Worm (Caenorhabditis elegans) whole organism, L3 larva: ENCODE measurements around the gene F55B11.2.
"Not testable (repeated sequence)": the region's sequence is repeated elsewhere in the genome, so short reads cannot be mapped to it uniquely, and the experiment has no call there.

ENCODE experiments used
- R02D3.7 ChIP-seq: fragments of 150-350 bp; optimal IDR thresholded peaks from 2 replicates; lab custom pipeline; 2014; ENCODE audit warnings: missing biosample characterization, missing genetic modification characterization
- ZK546.5 ChIP-seq: sonication (generic microtip); optimal IDR thresholded peaks from 2 replicates; lab custom pipeline; 2017; ENCODE audit warnings: missing biosample characterization, missing genetic modification characterization
- aly-2 ChIP-seq: fragments of 150-350 bp; optimal IDR thresholded peaks from 2 replicates; lab custom pipeline; 2014; ENCODE audit warnings: missing biosample characterization, missing genetic modification characterization
- ama-1 ChIP-seq: fragments of 150-350 bp; optimal IDR thresholded peaks from 2 replicates; lab custom pipeline; 2018
- ceh-28 ChIP-seq: fragments of 150-350 bp; optimal IDR thresholded peaks from 2 replicates; lab custom pipeline; 2014; ENCODE audit warnings: missing biosample characterization, missing genetic modification reagents, missing genetic modification characterization
- ceh-82 ChIP-seq: fragments of 150-350 bp; optimal IDR thresholded peaks from 2 replicates; lab custom pipeline; 2014; ENCODE audit warnings: missing biosample characterization, missing genetic modification characterization
- ceh-9 ChIP-seq: sonication (generic microtip); optimal IDR thresholded peaks from 2 replicates; lab custom pipeline; 2018; ENCODE audit warnings: missing biosample characterization, missing genetic modification characterization
- egl-27 ChIP-seq: sonication (generic microtip); optimal IDR thresholded peaks from 4 replicates; lab custom pipeline; 2017; ENCODE audit warnings: missing biosample characterization, missing genetic modification reagents, missing genetic modification characterization
- egl-5 ChIP-seq: fragments of 150-350 bp; optimal IDR thresholded peaks from 2 replicates; lab custom pipeline; 2017; ENCODE audit warnings: missing biosample characterization, missing genetic modification reagents, missing genetic modification characterization, inconsistent platforms
- elt-1 ChIP-seq: fragments of 150-350 bp; optimal IDR thresholded peaks from 2 replicates; lab custom pipeline; 2014; ENCODE audit warnings: missing biosample characterization, missing genetic modification characterization
- elt-2 ChIP-seq: sonication (generic microtip); optimal IDR thresholded peaks from 2 replicates; lab custom pipeline; 2016; ENCODE audit warnings: missing genetic modification reagents, mild to moderate bottlenecking, missing genetic modification characterization, missing compliant biosample characterization
- elt-3 ChIP-seq, 3 experiments: fragments of 150-350 bp in 1 of 3; sonication (generic microtip) in 2 of 3; optimal IDR thresholded peaks; 2 replicates in 2 of 3; 4 replicates in 1 of 3; lab custom pipeline; 2014 to 2017; ENCODE audit warnings: missing biosample characterization in 3 of 3, missing genetic modification characterization in 3 of 3
- eor-1 ChIP-seq, 2 experiments: fragments of 150-350 bp; optimal IDR thresholded peaks; 2 replicates each; lab custom pipeline; 2014 to 2018; ENCODE audit warnings: missing biosample characterization in 2 of 2, missing genetic modification characterization in 2 of 2
- fkh-10 ChIP-seq: sonication (generic microtip); optimal IDR thresholded peaks from 2 replicates; lab custom pipeline; 2017; ENCODE audit warnings: missing biosample characterization, missing genetic modification reagents, missing genetic modification characterization
- fkh-2 ChIP-seq: fragments of 150-350 bp; optimal IDR thresholded peaks from 2 replicates; lab custom pipeline; 2014; ENCODE audit warnings: missing biosample characterization, missing genetic modification reagents, missing genetic modification characterization
- jun-1 ChIP-seq: fragments of 150-350 bp; optimal IDR thresholded peaks from 2 replicates; lab custom pipeline; 2014; ENCODE audit warnings: missing biosample characterization, missing genetic modification reagents, missing genetic modification characterization
- lin-15B ChIP-seq: fragments of 150-350 bp; optimal IDR thresholded peaks from 2 replicates; lab custom pipeline; 2014; ENCODE audit warnings: missing biosample characterization, missing genetic modification characterization
- lin-39 ChIP-seq: fragments of 150-350 bp; optimal IDR thresholded peaks from 2 replicates; lab custom pipeline; 2018; ENCODE audit warnings: missing biosample characterization, missing genetic modification reagents, missing genetic modification characterization
- lsy-12 ChIP-seq: sonication (generic microtip); optimal IDR thresholded peaks from 2 replicates; lab custom pipeline; 2016; ENCODE audit warnings: mild to moderate bottlenecking, missing genetic modification characterization, missing compliant biosample characterization
- mdl-1 ChIP-seq: fragments of 150-350 bp; optimal IDR thresholded peaks from 2 replicates; lab custom pipeline; 2014; ENCODE audit warnings: missing biosample characterization, missing genetic modification characterization
- mml-1 ChIP-seq: fragments of 150-350 bp; sonication (generic microtip); optimal IDR thresholded peaks from 3 replicates; lab custom pipeline; 2014; ENCODE audit warnings: missing biosample characterization, missing genetic modification characterization
- nhr-11 ChIP-seq: fragments of 150-350 bp; optimal IDR thresholded peaks from 2 replicates; lab custom pipeline; 2014; ENCODE audit warnings: missing biosample characterization, missing genetic modification characterization
- nhr-12 ChIP-seq: fragments of 150-350 bp; optimal IDR thresholded peaks from 2 replicates; lab custom pipeline; 2014; ENCODE audit warnings: missing biosample characterization, missing genetic modification characterization
- nhr-23 ChIP-seq: fragments of 150-350 bp; optimal IDR thresholded peaks from 2 replicates; lab custom pipeline; 2014; ENCODE audit warnings: missing biosample characterization, missing genetic modification reagents, missing genetic modification characterization
- nhr-25 ChIP-seq: sonication (generic microtip); optimal IDR thresholded peaks from 2 replicates; lab custom pipeline; 2017; ENCODE audit warnings: missing biosample characterization, missing genetic modification characterization
- nhr-28 ChIP-seq: fragments of 150-350 bp; optimal IDR thresholded peaks from 2 replicates; lab custom pipeline; 2014; ENCODE audit warnings: missing biosample characterization, missing genetic modification characterization
- nhr-43 ChIP-seq: sonication (generic microtip); optimal IDR thresholded peaks from 2 replicates; lab custom pipeline; 2016; ENCODE audit warnings: mild to moderate bottlenecking, missing genetic modification characterization, missing compliant biosample characterization; ENCODE audit not compliant: poor library complexity, severe bottlenecking
- nhr-67 ChIP-seq: fragments of 150-350 bp; optimal IDR thresholded peaks from 2 replicates; lab custom pipeline; 2014; ENCODE audit warnings: missing biosample characterization, missing genetic modification characterization
- nhr-76 ChIP-seq: fragments of 150-350 bp; sonication (generic microtip); optimal IDR thresholded peaks from 5 replicates; lab custom pipeline; 2014; ENCODE audit warnings: missing biosample characterization, missing genetic modification characterization
- nhr-77 ChIP-seq: fragments of 150-350 bp; optimal IDR thresholded peaks from 2 replicates; lab custom pipeline; 2014; ENCODE audit warnings: missing biosample characterization, missing genetic modification characterization
- pha-4 ChIP-seq: fragments of 150-350 bp; optimal IDR thresholded peaks from 2 replicates; lab custom pipeline; 2014; ENCODE audit warnings: missing biosample characterization, missing genetic modification reagents, missing genetic modification characterization
- pqm-1 ChIP-seq: fragments of 150-350 bp; optimal IDR thresholded peaks from 2 replicates; lab custom pipeline; 2017; ENCODE audit warnings: missing biosample characterization, missing genetic modification characterization, inconsistent platforms
- skn-1 ChIP-seq: fragments of 150-350 bp; optimal IDR thresholded peaks from 2 replicates; lab custom pipeline; 2014; ENCODE audit warnings: missing biosample characterization, missing genetic modification characterization
- snpc-4 ChIP-seq: fragments of 150-350 bp; optimal IDR thresholded peaks from 2 replicates; lab custom pipeline; 2014; ENCODE audit warnings: missing biosample characterization, missing genetic modification characterization
- tbx-2 ChIP-seq: sonication (generic microtip); optimal IDR thresholded peaks from 2 replicates; lab custom pipeline; 2016; ENCODE audit warnings: mild to moderate bottlenecking, missing genetic modification characterization, missing compliant biosample characterization
- unc-39 ChIP-seq: sonication (generic microtip); optimal IDR thresholded peaks from 4 replicates; lab custom pipeline; 2017; ENCODE audit warnings: missing biosample characterization, missing genetic modification characterization
- zag-1 ChIP-seq: fragments of 150-350 bp; optimal IDR thresholded peaks from 2 replicates; lab custom pipeline; 2014; ENCODE audit warnings: missing biosample characterization, missing genetic modification characterization
- ztf-11 ChIP-seq: fragments of 150-350 bp; optimal IDR thresholded peaks from 2 replicates; lab custom pipeline; 2014; ENCODE audit warnings: missing biosample characterization, missing genetic modification characterization
- ztf-4 ChIP-seq: fragments of 150-350 bp; optimal IDR thresholded peaks from 2 replicates; lab custom pipeline; 2014; ENCODE audit warnings: missing biosample characterization, missing genetic modification characterization

F55B11.2 gene

DNA sequence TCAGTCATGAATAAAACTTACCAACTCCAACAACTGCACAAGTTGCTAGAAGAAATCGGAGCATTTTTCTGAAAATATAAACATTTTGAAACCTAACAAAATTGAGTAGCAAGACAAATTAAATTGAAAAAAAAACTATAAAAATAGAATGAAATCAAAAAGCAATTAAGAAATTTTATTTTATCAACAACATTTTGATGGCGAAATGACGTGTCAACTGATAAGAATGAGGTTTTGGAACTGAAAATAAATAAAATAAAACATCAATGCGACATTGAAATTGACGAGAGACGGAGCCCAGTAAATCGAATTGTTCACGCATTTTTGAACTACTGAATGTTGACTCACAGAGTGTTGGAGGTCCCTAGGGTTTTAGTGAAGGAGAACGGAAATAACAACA, 7.8 kb upstream of the F55B11.2 start, which contains the start of gene F55B11.4:
F55B11.4 (minus strand) TSS at position 68 of the 400 bp plus-strand sequence.
- TF ChIP-seq lin-39 (tag; lab: Kevin White, UChicago) (no peak), pqm-1 (tag; lab: Kevin White, UChicago) (peak; percentile 87), mdl-1 (tag; lab: Kevin White, UChicago) (no peak), lin-15B (tag; lab: Kevin White, UChicago) (no peak), pha-4 (tag; lab: Kevin White, UChicago) (peak; percentile 65), elt-2 (tag; lab: Kevin White, UChicago) (peak; percentile 88)

- TF ChIP-seq nhr-77, ZK546.5, tbx-2 (tag; lab: Kevin White, UChicago): not testable (repeated sequence)
Measured at ce11 chrIV:14427395-14427794, 4.3 kb upstream of the F55B11.2 start, which contains the start of gene F55B11.5. TSS of gene F55B11.5 (plus strand) at chrIV:14427695.

- TF ChIP-seq lsy-12 (tag; lab: Kevin White, UChicago) (no peak), lin-15B (tag; lab: Kevin White, UChicago) (no peak), ceh-82 (no peak)
- TF ChIP-seq, all 47 proteins: peak for 0
Measured at ce11 chrIV:14424396-14424795, 1.3 kb upstream of the F55B11.2 start, which contains the start of gene F55B11.3. TSS of gene F55B11.3 (plus strand) at chrIV:14424696.

DNA sequence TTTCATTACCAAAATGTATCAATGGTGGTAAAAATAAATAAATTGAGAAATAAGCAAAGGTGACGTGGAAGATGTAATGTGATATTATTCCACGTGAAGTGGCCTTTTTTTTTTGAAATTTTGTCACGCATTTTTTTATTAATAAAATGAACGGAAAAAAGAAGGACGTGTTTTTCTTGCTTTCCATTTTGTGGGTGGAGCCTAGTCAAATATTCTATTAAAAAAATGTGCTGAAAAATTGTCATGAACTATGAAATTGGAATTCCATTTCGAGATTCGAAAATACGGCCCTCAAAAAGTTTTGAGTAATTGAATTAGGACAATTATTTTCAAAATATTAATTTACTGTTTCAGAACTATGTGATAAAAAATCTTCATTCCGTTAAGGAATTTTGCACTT, 1.2 kb downstream of the F55B11.2 start, which contains the start of gene F55B11.7:
F55B11.7 (minus strand) TSS at position 101 of the 400 bp plus-strand sequence.
- no peak for TF ChIP-seq nhr-67 (tag; lab: Kevin White, UChicago)
- TF ChIP-seq elt-3 (tag; optimal IDR thresholded peaks at IDR 0.05; lab: Kevin White, UChicago) = no peak
- TF ChIP-seq nhr-25 (tag; lab: Kevin White, UChicago) = no peak
- no peak for TF ChIP-seq ztf-4 (tag; lab: Kevin White, UChicago)
- no peak for TF ChIP-seq nhr-43 (tag; lab: Kevin White, UChicago)
- no peak for TF ChIP-seq ztf-11 (tag; lab: Kevin White, UChicago)
- no peak for TF ChIP-seq ama-1 (lab: Kevin White, UChicago)
- TF ChIP-seq, all 47 proteins: peak for 0

DNA sequence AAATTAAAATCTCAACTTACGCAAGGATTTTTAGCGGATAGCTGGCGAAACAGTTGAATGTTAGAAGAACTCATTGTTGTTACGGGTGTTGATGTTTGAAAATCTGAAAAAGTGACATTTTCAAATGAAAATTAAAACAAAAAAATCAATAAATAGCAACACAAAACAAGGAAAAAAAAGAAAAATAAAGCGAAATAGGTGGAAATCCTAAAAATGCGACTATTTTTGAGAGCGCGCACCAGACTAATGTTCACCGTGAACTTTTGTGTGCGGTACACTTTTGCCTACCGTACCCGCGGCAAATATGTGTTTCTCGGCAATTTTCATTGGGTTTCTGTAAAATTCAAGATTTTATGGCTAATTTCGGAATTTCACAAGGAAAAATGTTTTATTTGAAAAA, 6.0 kb downstream of the F55B11.2 start, which contains the start of gene F55B11.6:
F55B11.6 (minus strand) TSS at position 101 of the 400 bp plus-strand sequence.
- TF ChIP-seq fkh-10 (GFP tag; lab: Kevin White, UChicago) (no peak), ceh-9 (no peak), ama-1 (lab: Kevin White, UChicago) (no peak), fkh-2 (tag; lab: Kevin White, UChicago) (no peak), nhr-76 (tag; lab: Kevin White, UChicago) (no peak), aly-2 (tag; lab: Kevin White, UChicago) (no peak), mdl-1 (tag; lab: Kevin White, UChicago) (no peak), eor-1 (tag; optimal IDR thresholded peaks at IDR 0.05; lab: Kevin White, UChicago) (no peak), ceh-28 (tag; lab: Kevin White, UChicago) (no peak), tbx-2 (tag; lab: Kevin White, UChicago) (no peak), ZK546.5 (tag; lab: Kevin White, UChicago) (no peak), R02D3.7 (no peak)

DNA sequence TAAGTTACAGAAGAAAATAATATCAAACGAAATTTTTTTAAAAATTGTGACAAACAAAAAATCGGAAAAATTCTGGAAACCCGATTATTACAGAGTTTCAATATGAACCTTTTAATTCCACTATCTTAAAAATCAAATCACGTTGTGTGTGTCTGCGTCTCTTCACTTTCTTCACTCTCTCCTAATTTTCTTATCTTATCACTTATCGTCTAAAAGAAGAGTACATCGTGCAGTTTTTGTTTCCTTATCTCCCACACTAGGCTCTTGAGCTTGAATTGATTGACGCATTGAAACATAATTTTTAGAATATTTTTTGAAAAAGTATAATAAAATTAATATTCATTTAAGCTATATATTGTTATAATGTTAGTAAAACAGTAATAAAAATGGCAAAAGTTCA, 8.9 kb downstream of the F55B11.2 start:
- no peak for TF ChIP-seq eor-1 (tag; optimal IDR thresholded peaks at IDR 0.05; lab: Kevin White, UChicago)
- no peak for TF ChIP-seq mml-1
- TF ChIP-seq pqm-1 (tag; lab: Kevin White, UChicago) = peak; percentile 100
- TF ChIP-seq ztf-4 (tag; lab: Kevin White, UChicago) = no peak
- TF ChIP-seq lin-39 (tag; lab: Kevin White, UChicago) = no peak
- no peak for TF ChIP-seq elt-1 (tag; lab: Kevin White, UChicago)
- no peak for TF ChIP-seq zag-1 (tag; lab: Kevin White, UChicago)
- TF ChIP-seq egl-5 (tag; lab: Kevin White, UChicago) = no peak
- no peak for TF ChIP-seq nhr-43 (tag; lab: Kevin White, UChicago)
- TF ChIP-seq fkh-2 (tag; lab: Kevin White, UChicago) = no peak
- TF ChIP-seq elt-2 (tag; lab: Kevin White, UChicago) = peak; percentile 100
- TF ChIP-seq nhr-28 = no peak
- no peak for TF ChIP-seq nhr-77 (tag; lab: Kevin White, UChicago)
- TF ChIP-seq nhr-25 (tag; lab: Kevin White, UChicago) = no peak
- TF ChIP-seq elt-3 (tag; optimal IDR thresholded peaks at IDR 0.05; lab: Kevin White, UChicago) = peak in 2 of 3 experiments; percentile 60 to 63
- no peak for TF ChIP-seq egl-27 (tag; lab: Kevin White, UChicago)
- no peak for TF ChIP-seq nhr-12 (tag; lab: Kevin White, UChicago)
- peak; percentile 58 for TF ChIP-seq skn-1
- no peak for TF ChIP-seq nhr-23 (tag; lab: Kevin White, UChicago)
- TF ChIP-seq fkh-10 (GFP tag; lab: Kevin White, UChicago) = no peak
- no peak for TF ChIP-seq ceh-28 (tag; lab: Kevin White, UChicago)
- TF ChIP-seq tbx-2 (tag; lab: Kevin White, UChicago) = no peak
- TF ChIP-seq pha-4 (tag; lab: Kevin White, UChicago) = peak; percentile 66
- peak; percentile 28 for TF ChIP-seq mdl-1 (tag; lab: Kevin White, UChicago)
- TF ChIP-seq jun-1 = peak; percentile 84
- TF ChIP-seq ceh-9 = no peak
- TF ChIP-seq aly-2 (tag; lab: Kevin White, UChicago) = no peak
- no peak for TF ChIP-seq snpc-4 (tag; lab: Kevin White, UChicago)
- no peak for TF ChIP-seq nhr-11
- no peak for TF ChIP-seq ztf-11 (tag; lab: Kevin White, UChicago)
- TF ChIP-seq lsy-12 (tag; lab: Kevin White, UChicago) = no peak
- TF ChIP-seq unc-39 (tag; lab: Kevin White, UChicago) = no peak
